Worm (Caenorhabditis elegans): ENCODE data around the gene npr-15.
A peak's percentile ranks its signal among the peaks of the same experiment; 100 is the strongest.

npr-15 gene

ce11 chrIII:3664224-3664623, 30.2 kb downstream of the npr-15 start, which contains the start of gene C46F11.4 (continued):
- TF ChIP-seq rpc-1 (optimal IDR thresholded peaks at IDR 0.05) (peak; percentile 46), rpc-1 (tag; optimal IDR thresholded peaks at IDR 0.05) (no peak), tlf-1 (GFP tag; optimal IDR thresholded peaks at IDR 0.05) (no peak), nfyb-1 (GFP tag; IDR thresholded peaks at IDR 0.05) (0 out of 2 replicates have a peak, but pooled peaks have one; percentile 34)

- no peak for TF ChIP-seq ccch-3 (GFP tag; optimal IDR thresholded peaks at IDR 0.05)
- peak; percentile 75 for TF ChIP-seq cebp-1 (GFP tag; IDR thresholded peaks at IDR 0.05)
- peak; percentile 97 for TF ChIP-seq cebp-1 (tag; optimal IDR thresholded peaks at IDR 0.05)
These were observed 37.0 kb downstream of the npr-15 start, which contains the start of gene C46F11.5 for ce11 chrIII:3657479-3657878. TSS of gene C46F11.5 (minus strand) at chrIII:3657606.

ce11 chrIII:3652964-3653363, 41.5 kb downstream of the npr-15 start:
- TF ChIP-seq Y53F4B.3 (GFP tag; IDR thresholded peaks at IDR 0.05) = no peak
- no peak for TF ChIP-seq D2030.7 (GFP tag; IDR thresholded peaks at IDR 0.05)
- peak; percentile 46 for TF ChIP-seq dpff-1 (tag; optimal IDR thresholded peaks at IDR 0.05)
- TF ChIP-seq atf-7 (tag; optimal IDR thresholded peaks at IDR 0.05) = peak; percentile 2
- TF ChIP-seq mxl-1 (tag; optimal IDR thresholded peaks at IDR 0.05) = no peak
- no peak for TF ChIP-seq nhr-120 (GFP tag; IDR thresholded peaks at IDR 0.05)
- TF ChIP-seq let-607 (tag; optimal IDR thresholded peaks at IDR 0.05) = no peak
- no peak for TF ChIP-seq athp-1 (tag; optimal IDR thresholded peaks at IDR 0.05)
- TF ChIP-seq Y53G8AR.9 (GFP tag; conservative IDR thresholded peaks at IDR 0.05) = peak; percentile 62; the same call in 1 of the 2 replicates
- TF ChIP-seq die-1 (tag; optimal IDR thresholded peaks at IDR 0.05) = no peak
- TF ChIP-seq F37B4.10 (GFP tag; IDR thresholded peaks at IDR 0.05) = no peak
- no peak for TF ChIP-seq nfya-2 (GFP tag; IDR thresholded peaks at IDR 0.05)
- no peak for TF ChIP-seq snpc-1.3 (tag; optimal IDR thresholded peaks at IDR 0.05; ENCODE audit: insufficient read depth)
- TF ChIP-seq lin-54 (GFP tag; optimal IDR thresholded peaks at IDR 0.05) = no peak
- no peak for TF ChIP-seq attf-5 (GFP tag; optimal IDR thresholded peaks at IDR 0.05)
- TF ChIP-seq T26A5.8 (tag; optimal IDR thresholded peaks at IDR 0.05) = no peak
- no peak for TF ChIP-seq mel-28 (tag; optimal IDR thresholded peaks at IDR 0.05; ENCODE audit: borderline replicate concordance)
- peak; percentile 47 for TF ChIP-seq nhr-90 (tag; optimal IDR thresholded peaks at IDR 0.05)
- TF ChIP-seq nfyb-1 (GFP tag; IDR thresholded peaks at IDR 0.05) = peak; percentile 65; the same call in 1 of the 2 replicates
- no peak for TF ChIP-seq lsy-27 (tag; optimal IDR thresholded peaks at IDR 0.05; ENCODE audit: borderline replicate concordance, insufficient read depth)
- TF ChIP-seq F52B5.7 (tag; optimal IDR thresholded peaks at IDR 0.05) = no peak
- peak; percentile 22; the same call in 1 of the 2 replicates for TF ChIP-seq pbrm-1 (GFP tag; IDR thresholded peaks at IDR 0.05)
- TF ChIP-seq tbx-9 (tag; optimal IDR thresholded peaks at IDR 0.05; ENCODE audit: borderline replicate concordance) = no peak
- no peak for TF ChIP-seq akir-1 (GFP tag; optimal IDR thresholded peaks at IDR 0.05)
- TF ChIP-seq cebp-2 (GFP tag; IDR thresholded peaks at IDR 0.05) = 0 out of 2 replicates have a peak, but pooled peaks have one; percentile 41
- TF ChIP-seq lin-40 (tag; optimal IDR thresholded peaks at IDR 0.05) = peak; percentile 18
- TF ChIP-seq madf-6 (GFP tag; IDR thresholded peaks at IDR 0.05) = peak; percentile 26
- TF ChIP-seq F57A8.1 (GFP tag; optimal IDR thresholded peaks at IDR 0.05) = no peak
- TF ChIP-seq fkh-3 (tag; optimal IDR thresholded peaks at IDR 0.05) = no peak
- TF ChIP-seq ztf-18 (tag; optimal IDR thresholded peaks at IDR 0.05) = no peak
- TF ChIP-seq Y95B8A.8 (GFP tag; IDR thresholded peaks at IDR 0.05) = no peak
- no peak for TF ChIP-seq madf-3 (GFP tag; IDR thresholded peaks at IDR 0.05)
- no peak for TF ChIP-seq gei-17 (GFP tag; optimal IDR thresholded peaks at IDR 0.05)
- no peak for TF ChIP-seq cebp-1 (GFP tag; IDR thresholded peaks at IDR 0.05)
- peak; percentile 14 for TF ChIP-seq cebp-1 (tag; optimal IDR thresholded peaks at IDR 0.05)
- no peak for TF ChIP-seq ceh-40 (GFP tag; IDR thresholded peaks at IDR 0.05)
- TF ChIP-seq pha-4 (tag; optimal IDR thresholded peaks at IDR 0.05) = no peak
- TF ChIP-seq hrde-1 (tag; optimal IDR thresholded peaks at IDR 0.05; ENCODE audit: borderline replicate concordance) = no peak
- peak; percentile 16 for TF ChIP-seq tlf-1 (GFP tag; optimal IDR thresholded peaks at IDR 0.05)

All from whole organism, young adult.